Worm (Caenorhabditis elegans): ENCODE data around the gene Y40H4A.2.

ce11 chrV:14614454-14614853 is 29.2 kb upstream of the Y40H4A.2 start:
- TF ChIP-seq nhr-12 (tag; optimal IDR thresholded peaks at IDR 0.05) (no peak), elt-3 (tag; optimal IDR thresholded peaks at IDR 0.05) (no peak), lin-13 (tag; optimal IDR thresholded peaks at IDR 0.05) (no peak), mls-2 (tag; optimal IDR thresholded peaks at IDR 0.05) (no peak), ceh-83 (GFP tag; optimal IDR thresholded peaks at IDR 0.05) (no peak), nhr-237 (tag; optimal IDR thresholded peaks at IDR 0.05) (no peak), unc-120 (tag; optimal IDR thresholded peaks at IDR 0.05; ENCODE audit: poor library complexity, severe bottlenecking) (no peak)

All from whole organism, mixed stage, embryonic.